Fruit fly (Drosophila melanogaster) whole organism: ENCODE results near the gene Ibf1.

Experiments used
- CG8478 ChIP-seq: fragments of >200 bp; optimal IDR thresholded peaks from 2 replicates; lab custom pipeline; 2018; ENCODE audit warnings: inconsistent platforms
- Dll ChIP-seq: fragments of >200 bp; optimal IDR thresholded peaks from 2 replicates; lab custom pipeline; 2017
- EcR ChIP-seq, 2 experiments: fragments of >200 bp; optimal IDR thresholded peaks; 2 replicates each; lab custom pipeline; 2017; ENCODE audit warnings: missing biosample characterization in 2 of 2, missing genetic modification characterization in 2 of 2, missing genetic modification reagents in 2 of 2
- pan ChIP-seq: fragments of >200 bp; optimal IDR thresholded peaks from 2 replicates; lab custom pipeline; 2017
- psq ChIP-seq: fragments of >200 bp; optimal IDR thresholded peaks from 2 replicates; lab custom pipeline; 2017
- usp ChIP-seq: fragments of >200 bp; optimal IDR thresholded peaks from 2 replicates; lab custom pipeline; 2017; ENCODE audit warnings: missing biosample characterization, missing genetic modification characterization, mixed read lengths

Ibf1 gene

dm6 chr3R:9245576-9246200, 13.1 kb upstream of the Ibf1 start, which contains the start of gene Vps15:
Gene Vps15 (minus strand): TSS chr3R:9245869.
- TF ChIP-seq psq (lab: Kevin White, UChicago) (no peak), EcR (GFP tag; optimal IDR thresholded peaks at IDR 0.05; lab: Kevin White, UChicago) (no peak), usp (GFP tag; lab: Kevin White, UChicago) (no peak), CG8478 (lab: Kevin White, UChicago) (no peak), pan (lab: Kevin White, UChicago) (no peak), Dll (lab: Kevin White, UChicago) (no peak)

DNA sequence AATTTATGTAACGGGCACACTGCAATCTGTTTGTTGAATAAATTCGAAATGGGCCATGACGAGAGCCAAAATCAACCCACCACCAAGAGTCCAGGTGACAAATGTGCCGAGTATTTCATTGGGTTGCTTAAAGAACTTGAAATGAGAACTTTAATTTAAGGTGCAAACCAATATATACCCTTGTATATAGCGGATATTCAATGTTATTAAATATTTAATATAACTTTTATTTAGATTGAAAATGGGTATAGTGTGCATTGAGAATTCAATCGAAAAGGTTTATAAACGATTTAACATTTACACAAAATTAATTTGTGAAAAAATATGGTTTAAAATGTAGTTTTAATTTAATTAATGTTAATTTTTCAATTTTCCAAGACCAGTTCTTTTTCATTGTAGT, 12.4 kb upstream of the Ibf1 start, which contains the start of gene CG8420:
TSS of gene CG8420 (plus strand) at position 284 of the 400 bp plus-strand sequence.
- TF ChIP-seq EcR (GFP tag; optimal IDR thresholded peaks at IDR 0.05; lab: Kevin White, UChicago) (no peak), pan (lab: Kevin White, UChicago) (no peak), psq (lab: Kevin White, UChicago) (no peak), CG8478 (lab: Kevin White, UChicago) (no peak), Dll (lab: Kevin White, UChicago) (no peak), usp (GFP tag; lab: Kevin White, UChicago) (no peak)

DNA sequence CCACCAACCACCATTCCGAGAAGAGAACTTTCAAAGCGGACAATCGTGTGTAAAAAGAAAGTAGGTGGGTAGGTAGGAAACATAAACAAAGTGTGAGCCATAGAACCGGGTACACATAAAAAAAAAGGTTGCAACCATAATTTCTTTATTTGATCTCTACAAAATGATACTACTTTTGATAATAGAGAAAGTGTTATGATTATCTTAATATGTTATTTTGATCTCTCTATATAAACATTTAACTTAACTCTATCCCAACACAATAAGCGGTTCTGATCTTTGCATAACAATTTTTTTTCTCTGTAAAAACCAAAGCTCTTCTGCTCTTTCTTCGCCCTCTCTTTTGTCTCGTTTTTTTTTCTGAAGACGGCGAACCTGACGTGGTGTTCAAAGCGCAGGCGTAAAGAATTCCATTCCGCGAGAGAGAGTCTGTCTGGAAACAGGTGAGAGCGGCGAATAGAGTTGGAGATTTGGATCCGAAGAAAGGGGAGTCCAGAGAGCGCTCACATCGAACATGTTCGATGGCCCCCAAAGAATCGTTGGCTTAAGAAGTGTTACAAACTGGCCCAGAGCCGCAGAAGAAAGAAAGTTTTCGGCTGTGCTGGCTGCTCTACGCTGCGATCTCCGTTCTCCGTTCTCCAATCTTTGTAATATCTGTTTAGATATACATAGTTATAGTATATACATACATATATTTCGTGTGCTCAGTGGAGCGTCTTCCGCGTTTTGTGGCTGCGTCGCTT, 11.7 kb upstream of the Ibf1 start:
- TF ChIP-seq EcR (GFP tag; optimal IDR thresholded peaks at IDR 0.05; lab: Kevin White, UChicago) (no peak), CG8478 (lab: Kevin White, UChicago) (no peak), usp (GFP tag; lab: Kevin White, UChicago) (no peak), Dll (lab: Kevin White, UChicago) (no peak), psq (lab: Kevin White, UChicago) (no peak), pan (lab: Kevin White, UChicago) (no peak)

dm6 chr3R:9249025-9249735, 9.6 kb upstream of the Ibf1 start:
- TF ChIP-seq pan (lab: Kevin White, UChicago) (no peak), usp (GFP tag; lab: Kevin White, UChicago) (no peak), CG8478 (lab: Kevin White, UChicago) (no peak), EcR (GFP tag; optimal IDR thresholded peaks at IDR 0.05; lab: Kevin White, UChicago) (no peak), Dll (lab: Kevin White, UChicago) (no peak), psq (lab: Kevin White, UChicago) (no peak)

DNA sequence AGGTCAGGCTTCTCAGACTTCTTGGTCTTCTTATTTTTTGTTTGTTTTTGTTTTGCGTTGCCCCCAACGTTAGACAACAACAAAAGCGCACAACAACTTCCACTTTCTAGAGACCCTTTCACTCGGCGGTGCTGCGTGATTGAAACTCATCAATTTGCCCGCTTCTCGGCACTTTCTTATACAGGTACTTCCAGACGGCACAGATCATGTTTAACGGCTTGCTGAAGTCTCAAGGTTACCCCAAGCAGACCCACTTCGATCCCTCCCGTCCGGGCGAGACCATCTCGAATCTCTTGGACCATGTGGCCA, 9.1 kb upstream of the Ibf1 start:
- TF ChIP-seq pan (lab: Kevin White, UChicago) (no peak), psq (lab: Kevin White, UChicago) (no peak), CG8478 (lab: Kevin White, UChicago) (no peak), Dll (lab: Kevin White, UChicago) (no peak), EcR (GFP tag; optimal IDR thresholded peaks at IDR 0.05; lab: Kevin White, UChicago) (no peak), usp (GFP tag; lab: Kevin White, UChicago) (no peak)

DNA sequence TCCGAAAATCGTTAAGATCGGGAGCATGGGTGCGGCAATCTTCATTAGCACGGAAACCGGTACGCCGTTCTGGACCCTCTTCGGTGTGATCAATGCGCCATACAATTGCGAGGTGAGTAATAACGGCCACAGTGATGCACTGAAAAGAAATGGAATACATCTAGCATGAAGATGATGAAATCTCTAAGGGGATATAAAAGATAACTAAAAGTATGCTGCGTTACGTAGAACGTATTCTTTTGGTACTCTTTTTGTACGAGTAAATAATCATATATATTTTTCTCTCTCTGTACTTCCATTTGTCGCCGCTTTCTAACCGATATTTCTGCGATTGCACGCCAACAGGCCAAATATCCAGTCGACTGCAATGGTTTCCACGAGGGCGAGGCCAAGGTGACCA, 7.9 kb upstream of the Ibf1 start:
- no peak for TF ChIP-seq usp (GFP tag; lab: Kevin White, UChicago)
- TF ChIP-seq pan (lab: Kevin White, UChicago), result no peak
- no peak for TF ChIP-seq CG8478 (lab: Kevin White, UChicago)
- no peak for TF ChIP-seq Dll (lab: Kevin White, UChicago)
- no peak for TF ChIP-seq psq (lab: Kevin White, UChicago)
- TF ChIP-seq EcR (GFP tag; optimal IDR thresholded peaks at IDR 0.05; lab: Kevin White, UChicago), result no peak

- TF ChIP-seq psq (lab: Kevin White, UChicago) (no peak), pan (lab: Kevin White, UChicago) (no peak), usp (GFP tag; lab: Kevin White, UChicago) (no peak), CG8478 (lab: Kevin White, UChicago) (no peak)
These were observed 7.2 kb upstream of the Ibf1 start, which contains the start of gene St2 for dm6 chr3R:9251543-9251942. Gene St2 (plus strand): TSS chr3R:9251843.

dm6 chr3R:9254798-9255197, 4.0 kb upstream of the Ibf1 start, which contains the start of gene CG16734:
Gene CG16734 (plus strand): TSS chr3R:9255052.
- TF ChIP-seq CG8478 (lab: Kevin White, UChicago) (no peak), pan (lab: Kevin White, UChicago) (no peak), usp (GFP tag; lab: Kevin White, UChicago) (no peak), Dll (lab: Kevin White, UChicago) (no peak), EcR (GFP tag; optimal IDR thresholded peaks at IDR 0.05; lab: Kevin White, UChicago) (no peak), psq (lab: Kevin White, UChicago) (no peak)

DNA sequence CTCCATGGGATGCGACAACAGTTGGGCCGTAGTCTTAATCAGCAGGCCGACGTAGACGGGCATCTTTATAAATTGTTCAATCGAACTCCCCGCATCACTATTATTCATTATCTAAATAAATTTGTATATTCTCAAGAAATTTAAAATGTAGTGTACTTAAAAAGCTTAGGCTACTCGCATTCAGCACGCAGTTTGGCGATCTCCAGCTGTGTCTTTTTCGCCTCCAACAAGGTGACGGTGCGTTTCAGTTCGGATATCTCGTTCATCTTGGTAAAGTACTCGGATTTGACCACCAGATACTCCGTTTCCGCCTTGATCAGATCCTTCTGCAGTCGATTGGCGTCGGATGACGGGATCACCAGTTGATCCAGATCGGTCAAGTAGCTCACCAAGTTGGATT, 1.1 kb upstream of the Ibf1 start, which contains the start of gene CG16736:
TSS of gene CG16736 (minus strand) at position 101 of the 400 bp plus-strand sequence.
- TF ChIP-seq usp (GFP tag; lab: Kevin White, UChicago) (no peak), Dll (lab: Kevin White, UChicago) (no peak)

- TF ChIP-seq EcR (GFP tag; optimal IDR thresholded peaks at IDR 0.05; lab: Kevin White, UChicago) (no peak), CG8478 (lab: Kevin White, UChicago) (no peak), usp (GFP tag; lab: Kevin White, UChicago) (no peak), psq (lab: Kevin White, UChicago) (no peak), Dll (lab: Kevin White, UChicago) (no peak), pan (lab: Kevin White, UChicago) (no peak)
These were observed 1.7 kb downstream of the Ibf1 start, which contains the start of gene ATP6AP2 for dm6 chr3R:9260421-9260973. Gene ATP6AP2 (plus strand): TSS chr3R:9260638.
